Fruit fly (Drosophila melanogaster) whole organism, prepupa: Measurements from ENCODE around the gene Rdh.
A peak's percentile ranks its signal among the peaks of the same experiment; 100 is the strongest.

Experiments used
- Blimp-1 ChIP-seq: fragments of 200-800 bp; sonication (Bioruptor generic); optimal IDR thresholded peaks from 3 replicates; lab custom pipeline; 2017; ENCODE audit warnings: missing biosample characterization, missing genetic modification characterization, mild to moderate bottlenecking, moderate library complexity, missing genetic modification reagents
- CG10631 ChIP-seq: fragments of 200-800 bp; sonication (Bioruptor generic); optimal IDR thresholded peaks from 2 replicates; lab custom pipeline; 2016; ENCODE audit warnings: missing biosample characterization, missing genetic modification characterization
- CG10669 ChIP-seq: fragments of 200-800 bp; sonication (Bioruptor generic); optimal IDR thresholded peaks from 3 replicates; lab custom pipeline; 2018; ENCODE audit warnings: missing biosample characterization, mild to moderate bottlenecking, missing genetic modification characterization, moderate library complexity
- CG11294 ChIP-seq: fragments of 200-800 bp; sonication (Bioruptor generic); IDR thresholded peaks from 2 replicates; pipeline ENCODE4 v1.3.6; 2022; ENCODE audit warnings: missing biosample characterization, missing genetic modification characterization
- CG11762 ChIP-seq: fragments of 200-800 bp; sonication (Bioruptor generic); optimal IDR thresholded peaks from 3 replicates; lab custom pipeline; 2016; ENCODE audit warnings: missing biosample characterization, missing genetic modification characterization; ENCODE audit not compliant: insufficient read depth
- CG11902 ChIP-seq: fragments of 200-800 bp; sonication (Bioruptor generic); optimal IDR thresholded peaks from 3 replicates; lab custom pipeline; 2016; ENCODE audit warnings: missing biosample characterization, missing genetic modification characterization
- CG1621 ChIP-seq: fragments of 200-800 bp; sonication (Bioruptor generic); optimal IDR thresholded peaks from 3 replicates; lab custom pipeline; 2018; ENCODE audit warnings: missing biosample characterization, mild to moderate bottlenecking, missing genetic modification characterization
- CG16779 ChIP-seq: fragments of 200-800 bp; sonication (Bioruptor generic); optimal IDR thresholded peaks from 3 replicates; lab custom pipeline; 2017; ENCODE audit warnings: missing biosample characterization, mild to moderate bottlenecking, missing genetic modification characterization
- CG3032 ChIP-seq: fragments of 200-800 bp; optimal IDR thresholded peaks from 2 replicates; lab custom pipeline; 2019; ENCODE audit warnings: missing biosample characterization, mild to moderate bottlenecking, missing genetic modification characterization, moderate library complexity
- CG34406 ChIP-seq: fragments of 200-800 bp; sonication (Bioruptor generic); optimal IDR thresholded peaks from 3 replicates; lab custom pipeline; 2016; ENCODE audit warnings: missing biosample characterization, missing genetic modification characterization
- CG3919 ChIP-seq: fragments of 200-800 bp; sonication (Bioruptor generic); optimal IDR thresholded peaks from 3 replicates; lab custom pipeline; 2016; ENCODE audit warnings: missing biosample characterization, missing genetic modification characterization
- CG4318 ChIP-seq: fragments of 200-800 bp; sonication (Bioruptor generic); optimal IDR thresholded peaks from 3 replicates; lab custom pipeline; 2017; ENCODE audit warnings: missing biosample characterization, mild to moderate bottlenecking, missing genetic modification characterization
- CG6163 ChIP-seq: fragments of 200-800 bp; sonication (Bioruptor generic); IDR thresholded peaks from 3 replicates; pipeline ENCODE4 v1.3.6; 2022; ENCODE audit warnings: missing biosample characterization, missing genetic modification characterization
- CG6276 ChIP-seq: fragments of 200-800 bp; sonication (Bioruptor generic); optimal IDR thresholded peaks from 2 replicates; lab custom pipeline; 2017; ENCODE audit warnings: missing biosample characterization, mild to moderate bottlenecking, missing genetic modification characterization
- CG6792 ChIP-seq: fragments of 200-800 bp; sonication (Bioruptor generic); optimal IDR thresholded peaks from 3 replicates; lab custom pipeline; 2016; ENCODE audit warnings: missing biosample characterization, missing genetic modification characterization
- CG6808 ChIP-seq: fragments of 200-800 bp; sonication (Bioruptor generic); optimal IDR thresholded peaks from 3 replicates; lab custom pipeline; 2017; ENCODE audit warnings: missing biosample characterization, missing genetic modification characterization, mild to moderate bottlenecking, moderate library complexity, missing genetic modification reagents
- CG6854 ChIP-seq: fragments of 200-800 bp; sonication (Bioruptor generic); optimal IDR thresholded peaks from 2 replicates; lab custom pipeline; 2017; ENCODE audit warnings: missing biosample characterization, mild to moderate bottlenecking, missing genetic modification characterization
- CG7368 ChIP-seq: fragments of 200-800 bp; sonication (Bioruptor generic); optimal IDR thresholded peaks from 3 replicates; lab custom pipeline; 2016; ENCODE audit warnings: missing biosample characterization, missing genetic modification characterization
- CG8119 ChIP-seq: fragments of 200-800 bp; sonication (Bioruptor generic); IDR thresholded peaks from 3 replicates; pipeline ENCODE4 v1.3.6; 2022; ENCODE audit warnings: missing biosample characterization, missing genetic modification characterization
- CG8319 ChIP-seq: fragments of 200-800 bp; sonication (Bioruptor generic); optimal IDR thresholded peaks from 3 replicates; lab custom pipeline; 2016; ENCODE audit warnings: missing biosample characterization, missing genetic modification characterization
- CG8632 ChIP-seq: fragments of 200-800 bp; sonication (Bioruptor generic); optimal IDR thresholded peaks from 3 replicates; lab custom pipeline; 2016; ENCODE audit warnings: missing biosample characterization, missing genetic modification characterization
- CG9139 ChIP-seq: fragments of 200-800 bp; sonication (Bioruptor generic); optimal IDR thresholded peaks from 3 replicates; lab custom pipeline; 2017; ENCODE audit warnings: missing biosample characterization, mild to moderate bottlenecking, missing genetic modification characterization
- Eip75B ChIP-seq: fragments of 200-800 bp; sonication (Bioruptor generic); optimal IDR thresholded peaks from 3 replicates; lab custom pipeline; 2016; ENCODE audit warnings: missing biosample characterization, missing genetic modification characterization
- Eip78C ChIP-seq: fragments of 200-800 bp; sonication (Bioruptor generic); peaks from one replicate; lab custom pipeline; 2016; ENCODE audit warnings: missing biosample characterization, missing genetic modification characterization
- Eip93F ChIP-seq: fragments of 200-800 bp; sonication (Bioruptor generic); optimal IDR thresholded peaks from 2 replicates; lab custom pipeline; 2016; ENCODE audit warnings: missing biosample characterization, mild to moderate bottlenecking, missing genetic modification characterization
- Ets21C ChIP-seq: fragments of 200-800 bp; sonication (Bioruptor generic); optimal IDR thresholded peaks from 3 replicates; lab custom pipeline; 2016; ENCODE audit warnings: missing biosample characterization, missing genetic modification characterization
- Ets96B ChIP-seq: fragments of 200-800 bp; optimal IDR thresholded peaks from 2 replicates; lab custom pipeline; 2019; ENCODE audit warnings: missing biosample characterization, mild to moderate bottlenecking, missing genetic modification characterization, moderate library complexity
- Gug ChIP-seq: fragments of 200-800 bp; sonication (Bioruptor generic); IDR thresholded peaks from 2 replicates; pipeline ENCODE4 v1.3.6; 2022; ENCODE audit warnings: missing biosample characterization, missing genetic modification characterization
- Hr38 ChIP-seq: sonication (Bioruptor generic); optimal IDR thresholded peaks from 2 replicates; lab custom pipeline; 2016; ENCODE audit warnings: missing biosample characterization, missing genetic modification characterization
- Hr39 ChIP-seq: fragments of 200-800 bp; sonication (Bioruptor generic); optimal IDR thresholded peaks from 2 replicates; lab custom pipeline; 2016; ENCODE audit warnings: missing biosample characterization, missing genetic modification characterization
- Hr4 ChIP-seq: fragments of 200-800 bp; sonication (Bioruptor generic); optimal IDR thresholded peaks from 3 replicates; lab custom pipeline; 2016; ENCODE audit warnings: missing biosample characterization, missing genetic modification characterization
- OdsH ChIP-seq: fragments of 200-800 bp; sonication (Bioruptor generic); optimal IDR thresholded peaks from 3 replicates; lab custom pipeline; 2016; ENCODE audit warnings: missing biosample characterization, missing genetic modification characterization
- Smox ChIP-seq: fragments of 200-800 bp; sonication (Bioruptor generic); optimal IDR thresholded peaks from 3 replicates; lab custom pipeline; 2016; ENCODE audit warnings: missing biosample characterization, missing genetic modification characterization
- Sox102F ChIP-seq: fragments of 200-800 bp; sonication (Bioruptor generic); optimal IDR thresholded peaks from 2 replicates; lab custom pipeline; 2016; ENCODE audit warnings: missing biosample characterization, mild to moderate bottlenecking, missing genetic modification characterization
- Sox15 ChIP-seq: fragments of 200-800 bp; sonication (Bioruptor generic); optimal IDR thresholded peaks from 3 replicates; lab custom pipeline; 2016; ENCODE audit warnings: missing biosample characterization, missing genetic modification characterization
- achi ChIP-seq: fragments of 200-800 bp; sonication (Bioruptor generic); optimal IDR thresholded peaks from 3 replicates; lab custom pipeline; 2016; ENCODE audit warnings: missing biosample characterization, missing genetic modification characterization
- acj6 ChIP-seq: fragments of 200-800 bp; sonication (Bioruptor generic); optimal IDR thresholded peaks from 3 replicates; lab custom pipeline; 2016; ENCODE audit warnings: missing biosample characterization, missing genetic modification characterization
- cyc ChIP-seq: fragments of 200-800 bp; sonication (Bioruptor generic); optimal IDR thresholded peaks from 3 replicates; lab custom pipeline; 2016; ENCODE audit warnings: missing biosample characterization, missing genetic modification characterization
- dac ChIP-seq: fragments of 200-800 bp; sonication (Bioruptor generic); optimal IDR thresholded peaks from 2 replicates; lab custom pipeline; 2017; ENCODE audit warnings: missing biosample characterization, mild to moderate bottlenecking, missing genetic modification characterization
- eg ChIP-seq: fragments of 200-800 bp; sonication (Bioruptor generic); IDR thresholded peaks from 3 replicates; pipeline ENCODE4 v1.3.6; 2022; ENCODE audit warnings: missing biosample characterization, missing genetic modification characterization
- esn ChIP-seq: fragments of 200-800 bp; sonication (Bioruptor generic); optimal IDR thresholded peaks from 2 replicates; lab custom pipeline; 2016; ENCODE audit warnings: missing biosample characterization, mild to moderate bottlenecking, missing genetic modification characterization, moderate library complexity
- fd59A ChIP-seq: fragments of 200-800 bp; sonication (Bioruptor generic); optimal IDR thresholded peaks from 2 replicates; lab custom pipeline; 2017; ENCODE audit warnings: missing biosample characterization, mild to moderate bottlenecking, missing genetic modification characterization, missing genetic modification reagents
- fd85E ChIP-seq: fragments of 200-800 bp; sonication (Bioruptor generic); optimal IDR thresholded peaks from 3 replicates; lab custom pipeline; 2016; ENCODE audit warnings: missing biosample characterization, missing genetic modification characterization
- fkh ChIP-seq: fragments of 200-800 bp; sonication (Bioruptor generic); optimal IDR thresholded peaks from 3 replicates; lab custom pipeline; 2017; ENCODE audit warnings: missing biosample characterization, mild to moderate bottlenecking, missing genetic modification characterization, moderate library complexity
- lz ChIP-seq: fragments of 200-800 bp; sonication (Bioruptor generic); optimal IDR thresholded peaks from 3 replicates; lab custom pipeline; 2016; ENCODE audit warnings: missing biosample characterization, missing genetic modification characterization
- net ChIP-seq: fragments of 200-800 bp; sonication (Bioruptor generic); optimal IDR thresholded peaks from 3 replicates; lab custom pipeline; 2016; ENCODE audit warnings: missing biosample characterization, missing genetic modification characterization
- pdm3 ChIP-seq: fragments of 200-800 bp; sonication (Bioruptor generic); optimal IDR thresholded peaks from 3 replicates; lab custom pipeline; 2016; ENCODE audit warnings: missing biosample characterization, missing genetic modification characterization
- salr ChIP-seq, 2 experiments: fragments of 200-800 bp; sonication (Bioruptor generic); optimal IDR thresholded peaks; 3 replicates each; lab custom pipeline; 2016 to 2018; ENCODE audit warnings: missing biosample characterization in 2 of 2, missing genetic modification characterization in 2 of 2, mild to moderate bottlenecking in 1 of 2
- spab ChIP-seq: fragments of 200-800 bp; sonication (Bioruptor generic); optimal IDR thresholded peaks from 2 replicates; lab custom pipeline; 2017; ENCODE audit warnings: missing biosample characterization, mild to moderate bottlenecking, missing genetic modification characterization, missing genetic modification reagents
- ss ChIP-seq, 2 experiments: fragments of 200-800 bp; sonication (Bioruptor generic); optimal IDR thresholded peaks; 2 replicates in 1 of 2; 3 replicates in 1 of 2; lab custom pipeline; 2017 to 2018; ENCODE audit warnings: mild to moderate bottlenecking in 2 of 2, missing biosample characterization in 2 of 2, missing genetic modification characterization in 2 of 2, moderate library complexity in 1 of 2
- svp ChIP-seq: fragments of 200-800 bp; sonication (Bioruptor generic); peaks from one replicate; lab custom pipeline; 2016; ENCODE audit warnings: missing biosample characterization, missing genetic modification characterization
- topi ChIP-seq: fragments of 200-800 bp; sonication (Bioruptor generic); optimal IDR thresholded peaks from 3 replicates; lab custom pipeline; 2016; ENCODE audit warnings: missing biosample characterization, missing genetic modification characterization
- vri ChIP-seq: fragments of 200-800 bp; sonication (Bioruptor generic); optimal IDR thresholded peaks from 3 replicates; lab custom pipeline; 2016; ENCODE audit warnings: missing biosample characterization, mild to moderate bottlenecking, missing genetic modification characterization

The Rdh gene

DNA sequence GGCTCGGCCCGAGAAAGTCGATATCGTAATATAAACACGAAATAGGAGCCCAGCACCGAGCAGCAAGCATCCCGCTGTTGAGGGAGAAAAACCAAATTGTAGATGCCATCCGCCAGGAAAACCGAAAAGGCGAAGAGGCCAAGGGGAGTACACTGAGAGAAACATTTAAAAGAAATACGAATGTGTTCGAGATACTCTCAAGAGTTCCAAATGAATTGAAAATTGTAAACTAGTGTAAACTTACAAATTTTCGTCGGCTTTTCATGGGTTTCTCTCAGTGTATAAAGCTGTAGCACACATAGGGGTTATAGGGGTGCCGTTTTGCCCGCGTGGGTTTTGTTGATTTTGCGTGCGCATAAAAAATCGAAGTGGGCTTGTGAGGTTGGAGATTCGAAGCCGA, 22.6 kb upstream of the Rdh start:
- peak; percentile 65 for TF ChIP-seq CG8632 (GFP tag; lab: Kevin White, UChicago)
- TF ChIP-seq OdsH (GFP tag; lab: Kevin White, UChicago) = peak; percentile 78
- no peak for TF ChIP-seq CG6854 (GFP tag; lab: Kevin White, UChicago)
- no peak for TF ChIP-seq net (GFP tag; lab: Kevin White, UChicago)
- TF ChIP-seq cyc (GFP tag; lab: Kevin White, UChicago) = peak; percentile 22
- TF ChIP-seq spab (GFP tag; lab: Kevin White, UChicago) = peak; percentile 39
- peak; percentile 18 to 78 for TF ChIP-seq ss (GFP tag; optimal IDR thresholded peaks at IDR 0.05; lab: Kevin White, UChicago)
- peak; percentile 82 for TF ChIP-seq pdm3 (GFP tag; lab: Kevin White, UChicago)
- TF ChIP-seq Blimp-1 (GFP tag; lab: Kevin White, UChicago) = no peak
- peak; percentile 68 for TF ChIP-seq CG4318 (GFP tag; lab: Kevin White, UChicago)
- peak; percentile 58 for TF ChIP-seq Eip75B (GFP tag; lab: Kevin White, UChicago)
- TF ChIP-seq CG7368 (GFP tag; lab: Kevin White, UChicago) = peak; percentile 43
- peak; percentile 45 for TF ChIP-seq fkh (GFP tag; lab: Kevin White, UChicago)
- peak; percentile 57 for TF ChIP-seq CG10669
- peak; percentile 50 for TF ChIP-seq CG6808 (GFP tag; lab: Kevin White, UChicago)
- peak; percentile 78 for TF ChIP-seq CG6792 (GFP tag; lab: Kevin White, UChicago)
- peak; percentile 67 for TF ChIP-seq CG3032 (tag; lab: Kevin White, UChicago)
- TF ChIP-seq Ets21C = peak; percentile 71
- peak; percentile 8 for TF ChIP-seq Hr38 (GFP tag; lab: Kevin White, UChicago)
- TF ChIP-seq CG1621 (tag; lab: Kevin White, UChicago) = peak; percentile 60
- TF ChIP-seq Eip78C (GFP tag; lab: Kevin White, UChicago) = peak; percentile 95
- peak; percentile 82 for TF ChIP-seq eg (GFP tag; lab: Robert Waterston, UW)
- peak; percentile 16 for TF ChIP-seq CG11902 (GFP tag; lab: Kevin White, UChicago)
- TF ChIP-seq CG34406 (GFP tag; lab: Kevin White, UChicago) = peak; percentile 66
- TF ChIP-seq fd85E (GFP tag; lab: Kevin White, UChicago) = no peak
- no peak for TF ChIP-seq CG16779 (tag; lab: Kevin White, UChicago)
- TF ChIP-seq Sox15 (GFP tag; lab: Kevin White, UChicago) = peak; percentile 67
- TF ChIP-seq Hr39 (GFP tag; lab: Kevin White, UChicago) = peak; percentile 88
- TF ChIP-seq topi (GFP tag; lab: Kevin White, UChicago) = peak; percentile 47
- peak; percentile 68 for TF ChIP-seq fd59A (GFP tag; lab: Kevin White, UChicago)
- no peak for TF ChIP-seq vri (GFP tag; lab: Kevin White, UChicago)
- TF ChIP-seq CG8319 = peak; percentile 63
- TF ChIP-seq acj6 (GFP tag; lab: Kevin White, UChicago) = peak; percentile 76
- no peak for TF ChIP-seq CG11762 (GFP tag; lab: Kevin White, UChicago)
- peak; percentile 5 for TF ChIP-seq Eip93F
- TF ChIP-seq salr (GFP tag; optimal IDR thresholded peaks at IDR 0.05; lab: Kevin White, UChicago) = peak; percentile 55 to 57
- TF ChIP-seq Ets96B (tag; lab: Kevin White, UChicago) = peak; percentile 43
- no peak for TF ChIP-seq CG6276 (GFP tag; lab: Kevin White, UChicago)
- peak; percentile 78 for TF ChIP-seq lz (GFP tag; lab: Kevin White, UChicago)
- peak; percentile 78 for TF ChIP-seq Hr4 (GFP tag; lab: Kevin White, UChicago)
- TF ChIP-seq CG6163 (GFP tag; lab: Robert Waterston, UW) = peak; percentile 81
- peak; percentile 70 for TF ChIP-seq CG8119 (GFP tag; lab: Robert Waterston, UW)
- peak; percentile 54 for TF ChIP-seq CG11294 (GFP tag; lab: Robert Waterston, UW)
- TF ChIP-seq CG9139 (GFP tag; lab: Kevin White, UChicago) = no peak
- TF ChIP-seq svp = no peak
- TF ChIP-seq dac (GFP tag; lab: Kevin White, UChicago) = peak; percentile 6
- peak; percentile 50 for TF ChIP-seq CG10631 (GFP tag; lab: Kevin White, UChicago)
- TF ChIP-seq Smox (GFP tag; lab: Kevin White, UChicago) = no peak
- TF ChIP-seq Gug = peak; percentile 64
- peak; percentile 56 for TF ChIP-seq CG3919 (GFP tag; lab: Kevin White, UChicago)
- TF ChIP-seq achi (GFP tag; lab: Kevin White, UChicago) = peak; percentile 70
- TF ChIP-seq esn (GFP tag; lab: Kevin White, UChicago) = peak; percentile 87
- TF ChIP-seq Sox102F = peak; percentile 85
